Worm (Caenorhabditis elegans): ENCODE results near the gene F47B10.9.

F47B10.9 gene

ce11 chrX:10948852-10949251 lies 35.0 kb upstream of the F47B10.9 start, which contains the start of gene T21B6.3:
T21B6.3 (minus strand) TSS chrX:10948952.
- no peak for TF ChIP-seq K11D2.4 (GFP tag; IDR thresholded peaks at IDR 0.05)
- no peak for TF ChIP-seq sdz-38 (tag; optimal IDR thresholded peaks at IDR 0.05)
- no peak for TF ChIP-seq rcor-1 (GFP tag; IDR thresholded peaks at IDR 0.05)
- no peak for TF ChIP-seq ceh-79 (tag; optimal IDR thresholded peaks at IDR 0.05)
- TF ChIP-seq egrh-3 (GFP tag; IDR thresholded peaks at IDR 0.05) = no peak
- no peak for TF ChIP-seq sea-2 (GFP tag; IDR thresholded peaks at IDR 0.05)
- TF ChIP-seq tlf-1 (GFP tag; optimal IDR thresholded peaks at IDR 0.05) = no peak

- TF ChIP-seq cebp-1 (GFP tag; IDR thresholded peaks at IDR 0.05) (no peak), cebp-1 (tag; optimal IDR thresholded peaks at IDR 0.05) (no peak), akir-1 (GFP tag; optimal IDR thresholded peaks at IDR 0.05) (no peak), ekl-4 (GFP tag; IDR thresholded peaks at IDR 0.05) (no peak), F55B11.4 (tag; optimal IDR thresholded peaks at IDR 0.05; ENCODE audit: borderline replicate concordance, insufficient read depth) (no peak), madf-10 (tag; optimal IDR thresholded peaks at IDR 0.05) (no peak), ztf-3 (GFP tag; optimal IDR thresholded peaks at IDR 0.05) (no peak), egl-44 (GFP tag; IDR thresholded peaks at IDR 0.05) (no peak), B0019.2 (GFP tag; conservative IDR thresholded peaks at IDR 0.05) (no peak), hrde-1 (tag; optimal IDR thresholded peaks at IDR 0.05; ENCODE audit: borderline replicate concordance) (no peak), F10E7.11 (tag; optimal IDR thresholded peaks at IDR 0.05) (no peak), unc-62 (GFP tag; optimal IDR thresholded peaks at IDR 0.05) (no peak), K12H6.12 (tag; optimal IDR thresholded peaks at IDR 0.05) (no peak), repo-1 (tag; optimal IDR thresholded peaks at IDR 0.05) (no peak), Y95B8A.8 (GFP tag; IDR thresholded peaks at IDR 0.05) (no peak), let-607 (tag; optimal IDR thresholded peaks at IDR 0.05) (no peak), lin-26 (GFP tag; IDR thresholded peaks at IDR 0.05) (no peak), snpc-3.4 (tag; optimal IDR thresholded peaks at IDR 0.05) (no peak), snpc-1.1 (tag; optimal IDR thresholded peaks at IDR 0.05; ENCODE audit: insufficient read depth) (no peak)
These were observed 27.4 kb upstream of the F47B10.9 start, which contains the start of gene pho-7 for ce11 chrX:10941255-10941654. pho-7 (minus strand) TSS chrX:10941355.

ce11 chrX:10933308-10934014 lies 19.6 kb upstream of the F47B10.9 start:
- TF ChIP-seq T26A5.8 (tag; optimal IDR thresholded peaks at IDR 0.05) (no peak), pbrm-1 (GFP tag; IDR thresholded peaks at IDR 0.05) (no peak), efl-1 (GFP tag; optimal IDR thresholded peaks at IDR 0.05) (no peak)

ce11 chrX:10932087-10932486 lies 18.2 kb upstream of the F47B10.9 start:
- TF ChIP-seq ztf-3 (GFP tag; optimal IDR thresholded peaks at IDR 0.05) (no peak), Y53F4B.3 (GFP tag; IDR thresholded peaks at IDR 0.05) (no peak), ama-1 (optimal IDR thresholded peaks at IDR 0.05) (no peak), ama-1 (GFP tag; optimal IDR thresholded peaks at IDR 0.05) (no peak), ceh-58 (GFP tag; IDR thresholded peaks at IDR 0.05) (no peak), chd-7 (tag; optimal IDR thresholded peaks at IDR 0.05) (no peak), mxl-1 (tag; optimal IDR thresholded peaks at IDR 0.05) (no peak)
